Fruit fly (Drosophila melanogaster) whole organism, pupa: ENCODE measurements around the gene CG3566.
A peak's percentile ranks its signal among the peaks of the same experiment; 100 is the strongest.

ENCODE experiments used
- CG10348 ChIP-seq: fragments of 200-800 bp; sonication (Bioruptor generic); IDR thresholded peaks from 2 replicates; pipeline ENCODE4 v1.3.6; 2022; ENCODE audit warnings: missing biosample characterization, missing genetic modification characterization
- CG12605 ChIP-seq: fragments of 200-800 bp; sonication (Bioruptor generic); IDR thresholded peaks from 2 replicates; pipeline ENCODE4 v1.3.6; 2022; ENCODE audit warnings: missing biosample characterization, missing genetic modification characterization
- CG13204 ChIP-seq: fragments of 200-800 bp; sonication (Bioruptor generic); optimal IDR thresholded peaks from 2 replicates; lab custom pipeline; 2018; ENCODE audit warnings: missing biosample characterization, mild to moderate bottlenecking, missing genetic modification characterization, moderate library complexity
- CG14655 ChIP-seq: fragments of 200-800 bp; sonication (Bioruptor generic); optimal IDR thresholded peaks from 3 replicates; lab custom pipeline; 2017; ENCODE audit warnings: mild to moderate bottlenecking, missing biosample characterization, missing genetic modification reagents, missing genetic modification characterization
- CG15710 ChIP-seq: fragments of 200-800 bp; sonication (Bioruptor generic); optimal IDR thresholded peaks from 2 replicates; lab custom pipeline; 2018; ENCODE audit warnings: missing biosample characterization, mild to moderate bottlenecking, missing genetic modification characterization, moderate library complexity
- CG17806 ChIP-seq: fragments of 200-800 bp; sonication (Bioruptor generic); optimal IDR thresholded peaks from 2 replicates; lab custom pipeline; 2018; ENCODE audit warnings: missing biosample characterization, mild to moderate bottlenecking, missing genetic modification characterization, moderate library complexity
- CG32121 ChIP-seq: fragments of 200-800 bp; sonication (Bioruptor generic); IDR thresholded peaks from 2 replicates; pipeline ENCODE4 v1.3.6; 2022; ENCODE audit warnings: missing biosample characterization, missing genetic modification characterization
- CG34367 ChIP-seq: fragments of 200-800 bp; sonication (Bioruptor generic); optimal IDR thresholded peaks from 2 replicates; lab custom pipeline; 2018; ENCODE audit warnings: missing biosample characterization, mild to moderate bottlenecking, missing genetic modification characterization
- CG4496 ChIP-seq: fragments of 200-800 bp; sonication (Bioruptor generic); IDR thresholded peaks from 3 replicates; pipeline ENCODE4 v1.3.6; 2022; ENCODE audit warnings: missing biosample characterization, missing genetic modification characterization
- CG8159 ChIP-seq: fragments of 200-800 bp; sonication (Bioruptor generic); optimal IDR thresholded peaks from 3 replicates; lab custom pipeline; 2018; ENCODE audit warnings: missing biosample characterization, mild to moderate bottlenecking, missing genetic modification characterization, moderate library complexity
- CG8301 ChIP-seq: fragments of 200-800 bp; sonication (Bioruptor generic); optimal IDR thresholded peaks from 2 replicates; lab custom pipeline; 2018; ENCODE audit warnings: missing biosample characterization, mild to moderate bottlenecking, missing genetic modification characterization
- CG9948 ChIP-seq: fragments of 200-800 bp; sonication (Bioruptor generic); optimal IDR thresholded peaks from 2 replicates; lab custom pipeline; 2018; ENCODE audit warnings: missing biosample characterization, mild to moderate bottlenecking, missing genetic modification characterization, moderate library complexity
- D1 ChIP-seq: fragments of 200-800 bp; sonication (Bioruptor generic); optimal IDR thresholded peaks from 2 replicates; lab custom pipeline; 2018; ENCODE audit warnings: missing biosample characterization, mild to moderate bottlenecking, missing genetic modification characterization, moderate library complexity
- EcR ChIP-seq: fragments of 200-800 bp; sonication (Bioruptor generic); optimal IDR thresholded peaks from 3 replicates; lab custom pipeline; 2019; ENCODE audit warnings: missing biosample characterization, missing genetic modification characterization, mild to moderate bottlenecking, moderate library complexity, missing genetic modification reagents
- Ets98B ChIP-seq: fragments of 200-800 bp; sonication (Bioruptor generic); IDR thresholded peaks from 2 replicates; pipeline ENCODE4 v1.3.6; 2022; ENCODE audit warnings: missing biosample characterization, missing genetic modification characterization
- Pif1A ChIP-seq: fragments of 200-800 bp; sonication (Bioruptor generic); optimal IDR thresholded peaks from 3 replicates; lab custom pipeline; 2016; ENCODE audit warnings: missing biosample characterization, missing genetic modification characterization
- Pif1B ChIP-seq: fragments of 200-800 bp; sonication (Bioruptor generic); optimal IDR thresholded peaks from 3 replicates; lab custom pipeline; 2016; ENCODE audit warnings: missing biosample characterization, missing genetic modification characterization
- Snoo ChIP-seq: fragments of 200-800 bp; sonication (Bioruptor generic); optimal IDR thresholded peaks from 3 replicates; lab custom pipeline; 2017; ENCODE audit warnings: missing biosample characterization, mild to moderate bottlenecking, missing genetic modification characterization, inconsistent platforms
- fd96Ca ChIP-seq: fragments of 200-800 bp; sonication (Bioruptor generic); IDR thresholded peaks from 3 replicates; pipeline ENCODE4 v1.3.6; 2022; ENCODE audit warnings: missing biosample characterization, missing genetic modification characterization
- gl ChIP-seq: fragments of 200-800 bp; sonication (Bioruptor generic); optimal IDR thresholded peaks from 2 replicates; lab custom pipeline; 2018; ENCODE audit warnings: missing biosample characterization, mild to moderate bottlenecking, missing genetic modification characterization
- rn ChIP-seq: fragments of 200-800 bp; sonication (Bioruptor generic); IDR thresholded peaks from 2 replicates; pipeline ENCODE4 v1.3.6; 2022; ENCODE audit warnings: missing biosample characterization, missing genetic modification characterization

CG3566 gene

dm6 chrX:6266092-6266491 lies 10.4 kb downstream of the CG3566 start:
- TF ChIP-seq CG4496 (GFP tag; lab: Robert Waterston, UW) (peak; percentile 31; the same call in 1 of the 3 replicates), CG13204 (GFP tag; lab: Kevin White, UChicago) (no peak)

DNA sequence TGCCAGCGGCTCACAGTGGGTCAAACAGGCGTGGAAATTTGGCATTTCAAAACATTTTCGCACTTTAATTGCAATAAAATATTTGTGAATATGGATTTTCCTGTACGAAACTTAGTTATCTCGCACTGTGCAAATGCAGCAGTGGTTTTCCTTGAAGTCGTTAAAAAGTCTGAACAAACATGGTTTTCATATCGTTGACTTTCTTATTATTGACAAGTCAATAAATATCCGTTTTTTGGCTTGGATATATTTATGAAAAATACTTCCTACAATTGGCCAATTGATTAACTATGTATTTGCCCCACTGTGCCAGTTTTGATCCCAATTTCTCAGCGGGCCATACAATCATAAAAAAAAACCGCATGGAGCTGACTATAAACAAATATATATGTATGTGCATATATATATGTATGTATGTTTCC lies 11.1 kb downstream of the CG3566 start:
- TF ChIP-seq CG9948, result peak; percentile 89
- peak; percentile 93 for TF ChIP-seq CG14655 (GFP tag; lab: Kevin White, UChicago)
- TF ChIP-seq D1 (tag; lab: Kevin White, UChicago), result no peak
- TF ChIP-seq CG10348 (GFP tag; lab: Robert Waterston, UW), result peak; percentile 82
- peak; percentile 92 for TF ChIP-seq CG4496 (GFP tag; lab: Robert Waterston, UW)
- TF ChIP-seq CG13204 (GFP tag; lab: Kevin White, UChicago), result peak; percentile 52
- TF ChIP-seq Pif1A (GFP tag; lab: Kevin White, UChicago), result peak; percentile 96
- TF ChIP-seq CG12605 (GFP tag; lab: Robert Waterston, UW), result peak; percentile 85
- TF ChIP-seq Ets98B (GFP tag; lab: Robert Waterston, UW), result peak; percentile 88
- peak; percentile 96 for TF ChIP-seq fd96Ca (GFP tag; lab: Robert Waterston, UW)
- TF ChIP-seq Pif1B (GFP tag; lab: Kevin White, UChicago), result peak; percentile 91
- peak; percentile 89 for TF ChIP-seq CG8301 (tag; lab: Kevin White, UChicago)
- TF ChIP-seq Snoo, result peak; percentile 85
- peak; percentile 84 for TF ChIP-seq CG34367 (tag; lab: Kevin White, UChicago)
- TF ChIP-seq CG15710 (tag; lab: Kevin White, UChicago), result peak; percentile 86
- peak; percentile 84 for TF ChIP-seq CG17806 (tag; lab: Kevin White, UChicago)
- TF ChIP-seq gl (tag; lab: Kevin White, UChicago), result peak; percentile 59
- peak; percentile 95 for TF ChIP-seq CG32121
- TF ChIP-seq rn, result peak; percentile 75; the same call in 1 of the 2 replicates
- TF ChIP-seq CG8159 (tag; lab: Kevin White, UChicago), result peak; percentile 88
- no peak for TF ChIP-seq EcR

DNA sequence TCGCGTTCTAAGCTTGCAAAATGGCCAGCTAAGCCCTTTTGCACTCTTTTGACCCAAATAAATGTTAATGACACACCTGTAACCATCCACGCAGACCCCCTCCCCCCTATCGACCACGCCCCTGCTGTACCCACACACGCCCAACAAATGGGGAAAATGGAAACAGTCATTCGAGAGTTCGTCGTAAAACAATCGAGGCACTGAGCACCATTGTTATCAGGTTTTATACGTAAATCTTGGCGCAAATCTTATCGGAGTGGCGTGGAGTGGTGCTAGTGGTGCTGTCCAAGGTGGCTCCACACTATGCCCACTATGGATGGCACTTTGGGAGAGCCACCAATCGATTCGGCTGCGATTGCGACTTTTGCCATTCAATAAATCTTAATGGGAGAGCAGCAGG lies 12.1 kb downstream of the CG3566 start:
- TF ChIP-seq CG13204 (GFP tag; lab: Kevin White, UChicago), result no peak
- no peak for TF ChIP-seq CG8159 (tag; lab: Kevin White, UChicago)
- TF ChIP-seq Ets98B (GFP tag; lab: Robert Waterston, UW), result no peak
- no peak for TF ChIP-seq CG12605 (GFP tag; lab: Robert Waterston, UW)
- TF ChIP-seq CG8301 (tag; lab: Kevin White, UChicago), result no peak
- TF ChIP-seq CG17806 (tag; lab: Kevin White, UChicago), result no peak
- TF ChIP-seq Snoo, result no peak
- TF ChIP-seq fd96Ca (GFP tag; lab: Robert Waterston, UW), result no peak
- no peak for TF ChIP-seq CG14655 (GFP tag; lab: Kevin White, UChicago)
- no peak for TF ChIP-seq D1 (tag; lab: Kevin White, UChicago)
- TF ChIP-seq Pif1B (GFP tag; lab: Kevin White, UChicago), result no peak
- TF ChIP-seq CG15710 (tag; lab: Kevin White, UChicago), result no peak
- TF ChIP-seq CG10348 (GFP tag; lab: Robert Waterston, UW), result no peak
- no peak for TF ChIP-seq CG34367 (tag; lab: Kevin White, UChicago)
- no peak for TF ChIP-seq Pif1A (GFP tag; lab: Kevin White, UChicago)
- TF ChIP-seq gl (tag; lab: Kevin White, UChicago), result no peak
- TF ChIP-seq CG9948, result no peak
- no peak for TF ChIP-seq rn
- TF ChIP-seq CG4496 (GFP tag; lab: Robert Waterston, UW), result no peak
- TF ChIP-seq CG32121, result no peak
- TF ChIP-seq, all 21 proteins: peak for 0

DNA sequence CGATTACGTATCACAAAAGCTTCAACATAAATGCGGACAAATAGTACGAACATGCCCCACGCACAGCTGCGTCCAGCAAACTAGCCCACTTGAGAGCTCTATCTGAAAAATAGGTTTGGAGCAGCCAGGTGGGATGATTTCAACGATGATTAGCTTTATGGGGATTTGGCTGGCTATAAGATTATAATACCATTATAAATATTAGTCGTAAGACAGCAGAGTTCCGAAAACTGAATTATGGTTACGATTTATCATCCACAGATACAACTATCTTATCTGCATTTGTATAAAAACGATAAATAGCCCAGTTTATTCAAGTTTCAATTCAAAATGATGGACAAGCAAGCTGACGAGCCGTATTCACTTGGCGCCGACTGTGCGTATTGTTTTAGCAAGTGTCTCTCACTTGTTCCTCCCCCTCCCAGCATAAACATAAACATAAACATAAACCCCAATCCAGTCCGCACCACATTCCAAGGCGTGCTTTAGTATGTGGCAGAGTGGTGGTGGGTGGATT lies 12.9 kb downstream of the CG3566 start:
- TF ChIP-seq rn (0 out of 2 replicates have a peak, but pooled peaks have one; percentile 15), Snoo (no peak), CG8301 (tag; lab: Kevin White, UChicago) (peak; percentile 57), CG15710 (tag; lab: Kevin White, UChicago) (peak; percentile 32), CG14655 (GFP tag; lab: Kevin White, UChicago) (no peak), Ets98B (GFP tag; lab: Robert Waterston, UW) (peak; percentile 25; the same call in 1 of the 2 replicates), CG9948 (peak; percentile 39), Pif1B (GFP tag; lab: Kevin White, UChicago) (no peak), CG10348 (GFP tag; lab: Robert Waterston, UW) (no peak), CG13204 (GFP tag; lab: Kevin White, UChicago) (no peak), gl (tag; lab: Kevin White, UChicago) (no peak), fd96Ca (GFP tag; lab: Robert Waterston, UW) (0 out of 3 replicates have a peak, but pooled peaks have one; percentile 48), CG4496 (GFP tag; lab: Robert Waterston, UW) (no peak), D1 (tag; lab: Kevin White, UChicago) (no peak), CG12605 (GFP tag; lab: Robert Waterston, UW) (no peak), CG17806 (tag; lab: Kevin White, UChicago) (peak; percentile 21), Pif1A (GFP tag; lab: Kevin White, UChicago) (peak; percentile 14), CG32121 (peak; percentile 69), CG8159 (tag; lab: Kevin White, UChicago) (peak; percentile 32), EcR (no peak), CG34367 (tag; lab: Kevin White, UChicago) (peak; percentile 16)

dm6 chrX:6260900-6261299 lies 15.6 kb downstream of the CG3566 start, which contains the start of gene Josd:
Gene Josd (plus strand): TSS chrX:6261169.
- TF ChIP-seq CG10348 (GFP tag; lab: Robert Waterston, UW) (no peak), CG12605 (GFP tag; lab: Robert Waterston, UW) (no peak), CG8301 (tag; lab: Kevin White, UChicago) (no peak), Ets98B (GFP tag; lab: Robert Waterston, UW) (no peak), Snoo (no peak), Pif1B (GFP tag; lab: Kevin White, UChicago) (no peak), CG15710 (tag; lab: Kevin White, UChicago) (no peak), CG14655 (GFP tag; lab: Kevin White, UChicago) (no peak), gl (tag; lab: Kevin White, UChicago) (no peak), CG4496 (GFP tag; lab: Robert Waterston, UW) (no peak)
- TF ChIP-seq, all 21 proteins: peak for 0
